Fruit fly (Drosophila melanogaster): ENCODE data around the gene CG4872.

Gene CG4872

dm6 chrX:16922626-16923025, 41.5 kb downstream of the CG4872 start:
- no peak for TF ChIP-seq jim (GFP tag; optimal IDR thresholded peaks at IDR 0.05)
- no peak for TF ChIP-seq sv (GFP tag; optimal IDR thresholded peaks at IDR 0.05)
- TF ChIP-seq N (GFP tag; optimal IDR thresholded peaks at IDR 0.05) = no peak
- TF ChIP-seq Myc (optimal IDR thresholded peaks at IDR 0.05) = no peak
- TF ChIP-seq Rel (GFP tag; optimal IDR thresholded peaks at IDR 0.05) = no peak
- no peak for TF ChIP-seq Rel (tag; optimal IDR thresholded peaks at IDR 0.05)
- no peak for TF ChIP-seq brk (GFP tag; optimal IDR thresholded peaks at IDR 0.05)
- TF ChIP-seq GATAd (GFP tag; optimal IDR thresholded peaks at IDR 0.05) = no peak
- no peak for TF ChIP-seq br (GFP tag; optimal IDR thresholded peaks at IDR 0.05)
- no peak for TF ChIP-seq OdsH (GFP tag; optimal IDR thresholded peaks at IDR 0.05)
- no peak for TF ChIP-seq Hr83 (GFP tag; optimal IDR thresholded peaks at IDR 0.05; ENCODE audit: poor library complexity, severe bottlenecking)
- TF ChIP-seq tai (GFP tag; optimal IDR thresholded peaks at IDR 0.05) = no peak
- TF ChIP-seq lola (GFP tag; optimal IDR thresholded peaks at IDR 0.05) = no peak
- no peak for TF ChIP-seq Vsx2 (GFP tag; optimal IDR thresholded peaks at IDR 0.05; ENCODE audit: partially characterized antibody)
- TF ChIP-seq CrebA (GFP tag; optimal IDR thresholded peaks at IDR 0.05; ENCODE audit: borderline replicate concordance) = no peak
- no peak for TF ChIP-seq CG32264 (GFP tag; optimal IDR thresholded peaks at IDR 0.05)
- no peak for TF ChIP-seq sage (GFP tag; optimal IDR thresholded peaks at IDR 0.05)
- TF ChIP-seq Sp1 (GFP tag; optimal IDR thresholded peaks at IDR 0.05) = no peak
- TF ChIP-seq dmrt93B (GFP tag; optimal IDR thresholded peaks at IDR 0.05) = no peak
- no peak for TF ChIP-seq psq (GFP tag; optimal IDR thresholded peaks at IDR 0.05)
- TF ChIP-seq h (GFP tag; optimal IDR thresholded peaks at IDR 0.05) = no peak

DNA sequence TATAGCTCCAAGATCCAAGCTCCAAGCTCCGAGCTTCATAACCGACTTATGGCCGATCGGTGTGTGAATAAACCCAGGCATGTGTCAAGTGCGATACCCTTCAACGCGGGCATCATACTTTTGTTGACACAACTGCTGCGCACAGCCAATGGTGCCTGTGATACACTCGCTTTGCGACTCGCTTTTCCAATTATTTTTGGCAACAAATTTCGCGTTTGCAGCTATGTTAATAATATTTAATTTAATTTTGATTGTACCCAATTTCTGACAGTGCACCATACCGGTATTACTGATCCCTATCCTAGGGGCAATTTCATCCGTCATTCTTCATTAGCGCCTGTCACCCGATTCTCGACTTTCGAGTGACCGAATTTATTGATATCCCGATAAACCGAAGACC, 42.4 kb downstream of the CG4872 start:
- TF ChIP-seq Dfd (GFP tag; optimal IDR thresholded peaks at IDR 0.05) = no peak
- TF ChIP-seq OdsH (GFP tag; optimal IDR thresholded peaks at IDR 0.05) = peak; percentile 6
- no peak for TF ChIP-seq lola (GFP tag; optimal IDR thresholded peaks at IDR 0.05)
- TF ChIP-seq Myc (optimal IDR thresholded peaks at IDR 0.05) = no peak
- no peak for TF ChIP-seq Abd-B (GFP tag; optimal IDR thresholded peaks at IDR 0.05)
- no peak for TF ChIP-seq Hr83 (GFP tag; optimal IDR thresholded peaks at IDR 0.05; ENCODE audit: poor library complexity, severe bottlenecking)
- no peak for TF ChIP-seq CG32264 (GFP tag; optimal IDR thresholded peaks at IDR 0.05)
- no peak for TF ChIP-seq Jra (GFP tag; optimal IDR thresholded peaks at IDR 0.05)
- TF ChIP-seq rgr (GFP tag; optimal IDR thresholded peaks at IDR 0.05) = peak; percentile 23
- TF ChIP-seq woc (GFP tag; optimal IDR thresholded peaks at IDR 0.05) = no peak
- no peak for TF ChIP-seq CG9705 (GFP tag; optimal IDR thresholded peaks at IDR 0.05)
- TF ChIP-seq Sp1 (GFP tag; optimal IDR thresholded peaks at IDR 0.05) = no peak
- TF ChIP-seq tai (GFP tag; optimal IDR thresholded peaks at IDR 0.05) = no peak
- TF ChIP-seq ey (GFP tag; optimal IDR thresholded peaks at IDR 0.05) = peak; percentile 1
- no peak for TF ChIP-seq CrebA (GFP tag; optimal IDR thresholded peaks at IDR 0.05; ENCODE audit: borderline replicate concordance)
- TF ChIP-seq Mio (GFP tag; optimal IDR thresholded peaks at IDR 0.05) = no peak
- no peak for TF ChIP-seq fru (GFP tag; optimal IDR thresholded peaks at IDR 0.05)
- TF ChIP-seq dmrt93B (GFP tag; optimal IDR thresholded peaks at IDR 0.05) = no peak
- no peak for TF ChIP-seq dsf (GFP tag; optimal IDR thresholded peaks at IDR 0.05; ENCODE audit: borderline replicate concordance)
- no peak for TF ChIP-seq Rel (GFP tag; optimal IDR thresholded peaks at IDR 0.05)
- TF ChIP-seq Rel (tag; optimal IDR thresholded peaks at IDR 0.05) = no peak
- no peak for TF ChIP-seq foxo (GFP tag; optimal IDR thresholded peaks at IDR 0.05)
- no peak for TF ChIP-seq HLH106 (tag; optimal IDR thresholded peaks at IDR 0.05)
- no peak for TF ChIP-seq Hnf4 (GFP tag; optimal IDR thresholded peaks at IDR 0.05)
- no peak for TF ChIP-seq pan (optimal IDR thresholded peaks at IDR 0.05)
- TF ChIP-seq br (GFP tag; optimal IDR thresholded peaks at IDR 0.05) = no peak
- peak; percentile 15 for TF ChIP-seq h (GFP tag; optimal IDR thresholded peaks at IDR 0.05)
- no peak for TF ChIP-seq sage (GFP tag; optimal IDR thresholded peaks at IDR 0.05)
- TF ChIP-seq usp (GFP tag; optimal IDR thresholded peaks at IDR 0.05) = no peak
- TF ChIP-seq Vsx2 (GFP tag; optimal IDR thresholded peaks at IDR 0.05; ENCODE audit: partially characterized antibody) = no peak
- no peak for TF ChIP-seq dl (GFP tag; optimal IDR thresholded peaks at IDR 0.05; ENCODE audit: insufficient read depth in 1 of 2, partially characterized antibody in 2 of 2)
- no peak for TF ChIP-seq Hr78 (GFP tag; optimal IDR thresholded peaks at IDR 0.05)
- no peak for TF ChIP-seq jim (GFP tag; optimal IDR thresholded peaks at IDR 0.05)
- TF ChIP-seq psq (GFP tag; optimal IDR thresholded peaks at IDR 0.05) = peak; percentile 6
- no peak for TF ChIP-seq sv (GFP tag; optimal IDR thresholded peaks at IDR 0.05)
- no peak for TF ChIP-seq GATAd (GFP tag; optimal IDR thresholded peaks at IDR 0.05)
- TF ChIP-seq brk (GFP tag; optimal IDR thresholded peaks at IDR 0.05) = no peak
- no peak for TF ChIP-seq Dif (GFP tag; optimal IDR thresholded peaks at IDR 0.05; ENCODE audit: partially characterized antibody)
- TF ChIP-seq N (GFP tag; optimal IDR thresholded peaks at IDR 0.05) = no peak
